Worm (Caenorhabditis elegans) whole organism, L3 larva: ENCODE data around the gene srd-70.

Experiments used
- R02D3.7 ChIP-seq: fragments of 150-350 bp; optimal IDR thresholded peaks from 2 replicates; lab custom pipeline; 2014; ENCODE audit warnings: missing biosample characterization, missing genetic modification characterization
- ama-1 ChIP-seq: fragments of 150-350 bp; optimal IDR thresholded peaks from 2 replicates; lab custom pipeline; 2018
- ceh-28 ChIP-seq: fragments of 150-350 bp; optimal IDR thresholded peaks from 2 replicates; lab custom pipeline; 2014; ENCODE audit warnings: missing biosample characterization, missing genetic modification reagents, missing genetic modification characterization
- ceh-9 ChIP-seq: sonication (generic microtip); optimal IDR thresholded peaks from 2 replicates; lab custom pipeline; 2018; ENCODE audit warnings: missing biosample characterization, missing genetic modification characterization
- daf-12 ChIP-seq: fragments of 150-350 bp; optimal IDR thresholded peaks from 2 replicates; lab custom pipeline; 2014; ENCODE audit warnings: missing biosample characterization, missing genetic modification reagents, missing genetic modification characterization
- egl-27 ChIP-seq: sonication (generic microtip); optimal IDR thresholded peaks from 4 replicates; lab custom pipeline; 2017; ENCODE audit warnings: missing biosample characterization, missing genetic modification reagents, missing genetic modification characterization
- egl-5 ChIP-seq: fragments of 150-350 bp; optimal IDR thresholded peaks from 2 replicates; lab custom pipeline; 2017; ENCODE audit warnings: missing biosample characterization, missing genetic modification reagents, missing genetic modification characterization, inconsistent platforms
- elt-1 ChIP-seq: fragments of 150-350 bp; optimal IDR thresholded peaks from 2 replicates; lab custom pipeline; 2014; ENCODE audit warnings: missing biosample characterization, missing genetic modification characterization
- elt-2 ChIP-seq: sonication (generic microtip); optimal IDR thresholded peaks from 2 replicates; lab custom pipeline; 2016; ENCODE audit warnings: missing genetic modification reagents, mild to moderate bottlenecking, missing genetic modification characterization, missing compliant biosample characterization
- fkh-10 ChIP-seq: sonication (generic microtip); optimal IDR thresholded peaks from 2 replicates; lab custom pipeline; 2017; ENCODE audit warnings: missing biosample characterization, missing genetic modification reagents, missing genetic modification characterization
- fkh-2 ChIP-seq: fragments of 150-350 bp; optimal IDR thresholded peaks from 2 replicates; lab custom pipeline; 2014; ENCODE audit warnings: missing biosample characterization, missing genetic modification reagents, missing genetic modification characterization
- fos-1 ChIP-seq: fragments of 150-350 bp; optimal IDR thresholded peaks from 2 replicates; lab custom pipeline; 2014; ENCODE audit warnings: missing biosample characterization, missing genetic modification characterization
- hmg-11 ChIP-seq: sonication (generic microtip); optimal IDR thresholded peaks from 2 replicates; lab custom pipeline; 2016; ENCODE audit warnings: missing genetic modification characterization, missing compliant biosample characterization
- jun-1 ChIP-seq: fragments of 150-350 bp; optimal IDR thresholded peaks from 2 replicates; lab custom pipeline; 2014; ENCODE audit warnings: missing biosample characterization, missing genetic modification reagents, missing genetic modification characterization
- lin-15B ChIP-seq: fragments of 150-350 bp; optimal IDR thresholded peaks from 2 replicates; lab custom pipeline; 2014; ENCODE audit warnings: missing biosample characterization, missing genetic modification characterization
- lin-39 ChIP-seq: fragments of 150-350 bp; optimal IDR thresholded peaks from 2 replicates; lab custom pipeline; 2018; ENCODE audit warnings: missing biosample characterization, missing genetic modification reagents, missing genetic modification characterization
- lsy-12 ChIP-seq: sonication (generic microtip); optimal IDR thresholded peaks from 2 replicates; lab custom pipeline; 2016; ENCODE audit warnings: mild to moderate bottlenecking, missing genetic modification characterization, missing compliant biosample characterization
- mdl-1 ChIP-seq: fragments of 150-350 bp; optimal IDR thresholded peaks from 2 replicates; lab custom pipeline; 2014; ENCODE audit warnings: missing biosample characterization, missing genetic modification characterization
- nfya-1 ChIP-seq: sonication (generic microtip); optimal IDR thresholded peaks from 2 replicates; lab custom pipeline; 2017; ENCODE audit warnings: missing genetic modification characterization, mild to moderate bottlenecking, missing compliant biosample characterization, antibody characterized with exemption, moderate library complexity; ENCODE audit not compliant: insufficient read depth
- nhr-11 ChIP-seq: fragments of 150-350 bp; optimal IDR thresholded peaks from 2 replicates; lab custom pipeline; 2014; ENCODE audit warnings: missing biosample characterization, missing genetic modification characterization
- nhr-12 ChIP-seq: fragments of 150-350 bp; optimal IDR thresholded peaks from 2 replicates; lab custom pipeline; 2014; ENCODE audit warnings: missing biosample characterization, missing genetic modification characterization
- nhr-23 ChIP-seq: fragments of 150-350 bp; optimal IDR thresholded peaks from 2 replicates; lab custom pipeline; 2014; ENCODE audit warnings: missing biosample characterization, missing genetic modification reagents, missing genetic modification characterization
- nhr-237 ChIP-seq: fragments of 150-350 bp; optimal IDR thresholded peaks from 2 replicates; lab custom pipeline; 2014; ENCODE audit warnings: missing biosample characterization, missing genetic modification characterization
- nhr-25 ChIP-seq: sonication (generic microtip); optimal IDR thresholded peaks from 2 replicates; lab custom pipeline; 2017; ENCODE audit warnings: missing biosample characterization, missing genetic modification characterization
- nhr-28 ChIP-seq: fragments of 150-350 bp; optimal IDR thresholded peaks from 2 replicates; lab custom pipeline; 2014; ENCODE audit warnings: missing biosample characterization, missing genetic modification characterization
- nhr-43 ChIP-seq: sonication (generic microtip); optimal IDR thresholded peaks from 2 replicates; lab custom pipeline; 2016; ENCODE audit warnings: mild to moderate bottlenecking, missing genetic modification characterization, missing compliant biosample characterization; ENCODE audit not compliant: poor library complexity, severe bottlenecking
- nhr-67 ChIP-seq: fragments of 150-350 bp; optimal IDR thresholded peaks from 2 replicates; lab custom pipeline; 2014; ENCODE audit warnings: missing biosample characterization, missing genetic modification characterization
- nhr-76 ChIP-seq: fragments of 150-350 bp; sonication (generic microtip); optimal IDR thresholded peaks from 5 replicates; lab custom pipeline; 2014; ENCODE audit warnings: missing biosample characterization, missing genetic modification characterization
- pha-4 ChIP-seq: fragments of 150-350 bp; optimal IDR thresholded peaks from 2 replicates; lab custom pipeline; 2014; ENCODE audit warnings: missing biosample characterization, missing genetic modification reagents, missing genetic modification characterization
- pqm-1 ChIP-seq: fragments of 150-350 bp; optimal IDR thresholded peaks from 2 replicates; lab custom pipeline; 2017; ENCODE audit warnings: missing biosample characterization, missing genetic modification characterization, inconsistent platforms
- sea-2 ChIP-seq: fragments of 150-350 bp; sonication (generic microtip); optimal IDR thresholded peaks from 4 replicates; lab custom pipeline; 2014; ENCODE audit warnings: missing biosample characterization, missing genetic modification reagents, missing genetic modification characterization
- skn-1 ChIP-seq: fragments of 150-350 bp; optimal IDR thresholded peaks from 2 replicates; lab custom pipeline; 2014; ENCODE audit warnings: missing biosample characterization, missing genetic modification characterization
- snpc-4 ChIP-seq: fragments of 150-350 bp; optimal IDR thresholded peaks from 2 replicates; lab custom pipeline; 2014; ENCODE audit warnings: missing biosample characterization, missing genetic modification characterization
- tbx-2 ChIP-seq: sonication (generic microtip); optimal IDR thresholded peaks from 2 replicates; lab custom pipeline; 2016; ENCODE audit warnings: mild to moderate bottlenecking, missing genetic modification characterization, missing compliant biosample characterization
- unc-39 ChIP-seq: sonication (generic microtip); optimal IDR thresholded peaks from 4 replicates; lab custom pipeline; 2017; ENCODE audit warnings: missing biosample characterization, missing genetic modification characterization
- unc-62 ChIP-seq: fragments of 150-350 bp; sonication (generic microtip); optimal IDR thresholded peaks from 4 replicates; lab custom pipeline; 2014; ENCODE audit warnings: missing biosample characterization, missing genetic modification reagents, missing genetic modification characterization
- zag-1 ChIP-seq: fragments of 150-350 bp; optimal IDR thresholded peaks from 2 replicates; lab custom pipeline; 2014; ENCODE audit warnings: missing biosample characterization, missing genetic modification characterization
- ztf-11 ChIP-seq: fragments of 150-350 bp; optimal IDR thresholded peaks from 2 replicates; lab custom pipeline; 2014; ENCODE audit warnings: missing biosample characterization, missing genetic modification characterization

The srd-70 gene

DNA sequence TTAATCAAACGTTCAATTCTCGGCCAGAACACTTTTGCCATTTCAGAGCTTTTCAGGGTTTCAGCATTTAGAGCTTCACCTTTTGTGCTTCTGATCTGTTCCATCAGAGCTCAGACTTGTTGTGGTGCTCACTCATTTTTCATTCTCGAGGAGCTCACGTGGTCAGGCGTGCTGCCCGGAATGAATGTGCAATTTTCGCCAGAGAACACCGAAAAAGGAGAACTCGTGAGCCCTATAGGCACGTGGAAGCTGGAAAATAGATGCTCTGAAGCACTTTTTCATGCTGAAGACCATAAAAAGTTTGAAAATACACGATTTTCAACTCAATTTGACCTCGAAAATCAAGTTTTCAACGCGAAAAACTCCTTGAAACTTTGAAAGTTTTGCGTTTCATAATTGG lies 34.3 kb upstream of the srd-70 start:
- no peak for TF ChIP-seq tbx-2 (tag; lab: Kevin White, UChicago)
- TF ChIP-seq egl-27 (tag; lab: Kevin White, UChicago): no peak
- no peak for TF ChIP-seq R02D3.7 (tag; lab: Kevin White, UChicago)
- no peak for TF ChIP-seq fkh-10 (GFP tag; lab: Kevin White, UChicago)
- TF ChIP-seq nhr-25: peak; percentile 3
- TF ChIP-seq ama-1 (lab: Kevin White, UChicago): peak; percentile 47
- TF ChIP-seq, all 47 proteins: peak for 2

DNA sequence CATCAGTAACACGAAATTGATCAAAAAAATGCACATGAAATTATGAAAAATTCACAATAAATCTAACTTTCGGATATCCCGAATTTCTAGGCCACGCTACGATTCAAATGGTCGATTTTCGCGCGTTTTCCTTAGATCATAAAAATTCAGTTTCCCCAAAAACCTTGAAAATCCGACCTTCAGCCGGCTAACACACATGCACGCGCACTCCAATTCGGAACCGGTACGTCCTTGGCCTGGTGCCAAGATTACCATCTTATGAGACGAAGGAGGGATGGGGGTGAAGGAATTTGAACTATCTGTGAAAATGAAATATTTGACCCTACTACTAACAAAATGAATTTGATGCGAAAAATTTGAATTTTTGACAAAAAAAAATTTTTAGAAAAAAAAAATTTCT lies 31.2 kb upstream of the srd-70 start:
- TF ChIP-seq elt-1 (tag; lab: Kevin White, UChicago): peak; percentile 1
- peak; percentile 92 for TF ChIP-seq nhr-25
- no peak for TF ChIP-seq nhr-237 (tag; lab: Kevin White, UChicago)
- peak; percentile 60 for TF ChIP-seq nhr-23

DNA sequence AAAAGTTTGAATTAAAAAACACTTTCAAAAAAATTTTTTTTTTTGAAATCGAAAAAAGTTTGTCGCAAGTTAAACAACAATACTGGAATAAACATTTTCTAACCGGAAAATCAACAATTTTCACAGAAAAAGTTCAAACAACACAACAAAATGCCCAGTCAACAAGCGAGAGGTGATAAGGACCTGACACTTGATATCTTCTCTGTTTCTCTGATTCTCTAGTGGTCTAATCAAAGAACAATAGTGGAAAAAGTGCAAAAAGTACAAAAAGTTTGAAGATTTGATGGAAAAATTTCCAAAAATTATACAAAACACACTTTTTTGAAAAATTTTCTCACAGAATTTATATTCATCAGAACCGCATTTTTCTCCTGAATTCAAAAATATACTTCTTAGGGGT lies 30.5 kb upstream of the srd-70 start:
- TF ChIP-seq skn-1 (tag; lab: Kevin White, UChicago) (no peak), elt-2 (tag; lab: Kevin White, UChicago) (peak; percentile 51), pqm-1 (tag; lab: Kevin White, UChicago) (peak; percentile 38), egl-27 (tag; lab: Kevin White, UChicago) (no peak), sea-2 (no peak), nhr-76 (peak; percentile 24), jun-1 (tag; lab: Kevin White, UChicago) (no peak), pha-4 (tag; lab: Kevin White, UChicago) (peak; percentile 40), ceh-28 (tag; lab: Kevin White, UChicago) (no peak), ceh-9 (no peak), lsy-12 (no peak), R02D3.7 (tag; lab: Kevin White, UChicago) (no peak), egl-5 (tag; lab: Kevin White, UChicago) (no peak), nhr-43 (tag; lab: Kevin White, UChicago) (no peak), nhr-11 (no peak)

DNA sequence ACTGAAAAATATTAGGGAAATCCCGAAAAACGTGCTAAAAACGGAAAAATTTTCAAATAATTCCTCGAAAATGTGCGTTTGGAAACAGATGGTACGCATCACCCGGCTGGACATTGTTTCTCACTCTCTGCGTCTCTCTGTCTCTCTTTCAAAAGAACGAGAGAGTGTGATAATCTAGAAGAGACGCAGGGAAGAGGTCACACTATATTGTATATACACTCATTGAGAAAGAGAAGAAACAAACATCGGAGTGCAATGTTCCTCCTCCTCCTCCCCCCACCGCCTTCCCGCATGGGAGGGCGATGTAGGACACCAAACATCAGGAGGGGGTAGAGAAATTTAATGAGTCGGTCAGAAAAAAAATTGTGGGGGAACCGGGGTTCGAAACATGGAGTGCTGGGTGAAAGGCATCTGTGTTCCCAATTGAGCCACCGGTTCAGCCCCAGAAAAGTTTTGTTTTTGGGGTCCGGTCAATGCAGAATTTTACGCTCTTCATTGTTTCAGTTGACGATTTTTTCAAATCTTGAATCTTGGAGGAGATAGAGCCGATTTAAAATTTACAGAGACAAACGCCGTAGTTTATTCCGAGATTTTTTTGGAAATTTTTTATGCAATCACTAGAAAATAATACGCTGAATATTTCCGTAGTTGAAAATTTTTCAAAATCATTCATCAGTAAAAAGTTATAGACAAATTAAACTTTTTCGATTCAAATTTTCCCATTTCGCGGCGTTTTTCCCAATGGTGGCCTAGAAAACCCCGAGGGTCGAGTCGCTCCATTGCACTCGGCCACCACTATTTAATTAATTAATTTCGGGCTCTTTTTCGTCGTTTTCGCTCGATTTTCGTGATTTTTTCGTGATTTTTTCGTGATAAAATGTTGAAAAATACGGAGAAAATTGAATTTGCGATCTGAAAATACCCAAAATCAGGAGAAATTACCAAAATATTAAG lies 29.4 kb upstream of the srd-70 start:
- peak; percentile 56 for TF ChIP-seq nhr-23
- no peak for TF ChIP-seq tbx-2 (tag; lab: Kevin White, UChicago)
- peak; percentile 46 for TF ChIP-seq egl-27 (tag; lab: Kevin White, UChicago)
- no peak for TF ChIP-seq unc-39 (tag; lab: Kevin White, UChicago)
- peak; percentile 71 for TF ChIP-seq pqm-1 (tag; lab: Kevin White, UChicago)
- TF ChIP-seq nhr-12 (tag; lab: Kevin White, UChicago): no peak
- peak; percentile 56 for TF ChIP-seq nfya-1 (tag; lab: Kevin White, UChicago)
- no peak for TF ChIP-seq zag-1
- TF ChIP-seq ztf-11: no peak
- peak; percentile 20 for TF ChIP-seq hmg-11 (tag; lab: Kevin White, UChicago)
- no peak for TF ChIP-seq nhr-11
- peak; percentile 44 for TF ChIP-seq lin-15B (tag; lab: Kevin White, UChicago)
- peak; percentile 37 for TF ChIP-seq ceh-28 (tag; lab: Kevin White, UChicago)
- peak; percentile 67 for TF ChIP-seq jun-1 (tag; lab: Kevin White, UChicago)
- no peak for TF ChIP-seq nhr-28
- peak; percentile 12 for TF ChIP-seq lin-39 (tag; lab: Kevin White, UChicago)
- no peak for TF ChIP-seq snpc-4 (tag; lab: Kevin White, UChicago)
- no peak for TF ChIP-seq nhr-237 (tag; lab: Kevin White, UChicago)
- peak; percentile 89 for TF ChIP-seq pha-4 (tag; lab: Kevin White, UChicago)
- no peak for TF ChIP-seq lsy-12
- no peak for TF ChIP-seq ceh-9
- TF ChIP-seq unc-62 (GFP tag; lab: Kevin White, UChicago): no peak
- peak; percentile 13 for TF ChIP-seq mdl-1 (tag; lab: Kevin White, UChicago)
- peak; percentile 60 for TF ChIP-seq elt-2 (tag; lab: Kevin White, UChicago)
- no peak for TF ChIP-seq ama-1 (lab: Kevin White, UChicago)
- TF ChIP-seq fkh-10 (GFP tag; lab: Kevin White, UChicago): peak; percentile 5
- TF ChIP-seq nhr-67 (tag; lab: Kevin White, UChicago): no peak
- TF ChIP-seq fkh-2: no peak
- TF ChIP-seq fos-1 (tag; lab: Kevin White, UChicago): no peak
- TF ChIP-seq nhr-43 (tag; lab: Kevin White, UChicago): no peak
- peak; percentile 29 for TF ChIP-seq nhr-25
- TF ChIP-seq elt-1 (tag; lab: Kevin White, UChicago): no peak
- no peak for TF ChIP-seq daf-12 (tag; lab: Kevin White, UChicago)
- TF ChIP-seq, all 47 proteins: peak for 14
